Fruit fly (Drosophila melanogaster) whole organism, larva: ENCODE data around the gene NP15.6.
A peak's percentile ranks its signal among the peaks of the same experiment; 100 is the strongest.

ENCODE experiments used
- noc ChIP-seq: fragments of 200-800 bp; sonication (Bioruptor generic); optimal IDR thresholded peaks from 3 replicates; lab custom pipeline; 2019; ENCODE audit warnings: missing biosample characterization, mild to moderate bottlenecking, missing genetic modification characterization, moderate library complexity

NP15.6 gene

DNA sequence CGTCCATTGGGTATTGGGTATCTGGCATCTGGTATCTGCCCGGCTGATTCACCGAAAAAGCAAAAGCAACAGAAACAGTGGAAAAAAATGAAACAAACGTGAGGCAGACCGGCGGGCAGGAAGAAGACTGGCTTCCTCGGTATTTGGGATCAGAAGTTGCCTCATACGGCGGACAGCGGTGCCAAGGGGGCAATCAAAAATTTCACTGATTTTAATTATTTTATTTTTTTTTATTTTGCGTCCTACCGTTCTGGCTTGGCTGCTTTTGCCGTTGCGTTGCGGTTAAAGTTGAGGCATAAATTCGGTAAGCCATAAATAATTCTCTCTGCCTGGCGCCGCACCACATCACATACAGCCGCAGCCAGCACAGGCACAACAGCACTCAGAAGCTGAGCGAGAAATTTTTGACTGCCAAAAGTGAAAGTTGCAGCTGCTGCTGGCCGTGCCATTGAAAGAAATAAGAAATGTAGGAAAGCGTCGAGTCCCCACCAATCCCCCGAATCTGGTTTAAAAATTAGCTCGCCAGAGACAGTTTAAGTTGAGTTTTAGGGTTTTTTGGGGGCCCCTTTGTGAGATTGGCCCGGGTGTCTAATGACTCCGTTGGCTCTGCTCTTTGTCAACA is 9.5 kb downstream of the NP15.6 start:
- no peak for TF ChIP-seq noc (tag; lab: Kevin White, UChicago)

DNA sequence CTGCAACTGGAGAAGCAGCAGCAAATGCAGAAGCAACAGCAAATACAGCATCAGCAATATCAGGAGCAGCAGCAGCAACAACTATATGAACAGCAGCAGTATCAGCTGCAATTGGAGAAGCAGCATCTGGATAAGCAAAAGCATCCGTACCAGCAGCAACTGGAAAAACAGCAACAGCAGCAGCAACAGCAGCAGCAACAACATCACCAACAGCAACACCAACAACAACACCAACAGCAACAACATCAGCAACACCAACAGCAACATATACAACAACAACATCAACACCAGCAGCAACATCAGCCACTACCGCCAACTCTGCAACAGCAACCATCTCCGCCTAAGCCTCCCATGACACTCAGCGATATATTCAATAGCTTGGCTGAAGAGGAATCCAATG is 13.5 kb downstream of the NP15.6 start:
- no peak for TF ChIP-seq noc (tag; lab: Kevin White, UChicago)

dm6 chr3R:19044638-19045037 is 17.5 kb downstream of the NP15.6 start:
- no peak for TF ChIP-seq noc (tag; lab: Kevin White, UChicago)

DNA sequence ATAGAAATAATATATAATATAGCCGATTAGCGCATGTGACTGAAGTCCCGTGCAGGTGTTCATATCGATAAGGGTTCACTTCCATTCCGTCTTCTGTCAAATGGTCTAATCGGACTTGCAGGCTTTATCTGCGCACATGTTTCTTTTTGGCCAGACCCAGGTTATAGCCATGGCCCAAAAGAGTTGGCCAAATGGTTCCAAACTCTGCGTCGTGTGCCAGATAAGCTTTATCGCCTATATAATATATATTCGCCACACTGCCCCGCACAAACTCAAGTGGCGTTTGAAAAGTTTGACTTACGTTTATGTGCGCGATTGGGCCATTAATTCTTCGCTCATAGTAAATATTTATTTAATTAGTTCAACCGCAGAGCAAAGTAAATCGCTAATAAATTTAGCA is 24.1 kb downstream of the NP15.6 start:
- peak; percentile 48 for TF ChIP-seq noc (tag; lab: Kevin White, UChicago)

dm6 chr3R:19052475-19052874 is 25.3 kb downstream of the NP15.6 start:
- TF ChIP-seq noc (tag; lab: Kevin White, UChicago): no peak

DNA sequence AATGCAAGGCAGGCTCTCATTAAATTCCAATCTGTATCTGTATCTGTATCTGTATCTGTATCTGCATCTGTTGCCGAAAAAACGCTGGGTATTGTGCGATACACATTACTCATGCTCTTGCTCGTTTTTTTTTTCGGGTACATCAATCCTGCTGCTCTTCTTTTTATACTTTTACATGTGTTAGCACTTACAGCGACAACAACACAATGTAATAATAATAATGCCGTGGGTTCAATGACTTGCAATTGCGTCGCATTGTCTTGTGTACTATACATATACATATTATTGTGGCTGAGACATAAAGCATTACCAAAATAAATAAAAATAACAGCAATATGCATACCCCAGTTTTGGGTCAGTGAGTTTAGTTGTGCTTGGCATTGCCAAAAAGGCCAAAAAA is 27.7 kb downstream of the NP15.6 start:
- TF ChIP-seq noc (tag; lab: Kevin White, UChicago): no peak

DNA sequence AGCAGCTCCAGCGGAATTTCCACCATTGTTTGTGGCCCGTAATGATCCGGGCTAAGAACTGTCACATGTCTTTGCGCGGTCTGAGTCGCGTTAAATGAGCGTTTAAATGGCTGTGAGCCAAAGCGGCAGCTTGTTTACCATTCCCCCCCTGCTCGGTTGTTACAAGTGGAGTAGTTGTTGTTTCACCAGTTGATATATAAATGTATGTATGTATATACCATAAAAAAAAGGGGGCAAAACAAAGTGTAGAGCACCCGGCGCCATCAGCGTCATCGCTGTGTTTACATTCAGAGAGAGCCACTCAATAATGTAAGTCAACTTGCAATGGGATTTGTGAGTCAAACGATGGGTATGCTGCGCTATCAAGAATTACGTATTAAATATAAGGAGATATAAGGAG is 29.7 kb downstream of the NP15.6 start:
- TF ChIP-seq noc (tag; lab: Kevin White, UChicago): no peak

DNA sequence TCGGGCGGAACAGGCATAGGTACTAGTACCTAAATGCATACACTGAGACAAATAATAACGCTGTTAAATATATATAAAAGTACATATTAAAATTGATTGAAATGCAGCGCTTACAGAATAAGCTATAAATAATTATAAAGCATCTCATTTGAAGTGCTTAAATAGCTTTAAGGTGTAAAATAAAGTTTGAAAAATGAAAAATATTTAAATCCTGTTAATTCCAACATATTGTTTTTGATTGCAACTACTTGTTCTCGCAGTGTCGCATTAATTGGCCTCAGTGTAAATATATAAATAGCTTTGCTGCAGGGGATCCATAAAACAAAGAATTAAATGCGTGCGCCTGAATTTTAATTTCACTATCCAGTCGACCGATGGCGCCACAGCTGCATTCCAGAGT is 31.2 kb downstream of the NP15.6 start:
- TF ChIP-seq noc (tag; lab: Kevin White, UChicago): no peak

dm6 chr3R:19059285-19059684 is 32.1 kb downstream of the NP15.6 start:
- no peak for TF ChIP-seq noc (tag; lab: Kevin White, UChicago)

- peak; percentile 29 for TF ChIP-seq noc (tag; lab: Kevin White, UChicago)
Observed at dm6 chr3R:19060173-19060572, 33.0 kb downstream of the NP15.6 start.

dm6 chr3R:19062549-19062948 is 35.4 kb downstream of the NP15.6 start:
- TF ChIP-seq noc (tag; lab: Kevin White, UChicago): peak; percentile 32

DNA sequence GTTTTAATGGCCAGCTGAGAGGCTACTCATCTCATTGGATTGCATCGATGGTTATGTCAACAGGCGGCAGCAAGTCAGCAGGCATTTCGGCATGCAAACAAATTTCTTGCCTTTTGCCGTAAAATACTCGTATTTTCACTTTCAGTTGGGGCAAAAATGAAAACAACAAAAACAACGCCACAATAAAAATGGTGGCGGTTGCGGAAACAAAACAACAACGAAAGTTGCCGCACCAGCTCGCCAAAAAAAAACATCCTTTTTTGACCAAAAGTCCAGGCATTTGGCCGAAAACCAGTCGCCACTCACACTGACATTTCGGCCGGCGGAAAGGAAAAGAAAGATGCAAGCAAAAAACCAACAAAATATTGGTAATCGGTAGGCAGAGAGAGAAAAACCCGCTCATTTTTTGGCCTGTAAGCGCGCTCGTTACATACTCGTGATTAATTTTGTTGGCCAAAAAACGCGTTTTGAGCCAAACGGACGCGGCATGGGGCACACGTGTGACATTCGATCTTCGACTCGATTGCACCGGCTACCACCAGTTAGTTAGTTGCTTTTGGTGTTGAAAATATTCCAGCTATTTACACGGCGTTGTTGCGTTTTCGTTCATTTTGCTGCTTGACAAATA is 37.0 kb downstream of the NP15.6 start:
- no peak for TF ChIP-seq noc (tag; lab: Kevin White, UChicago)

DNA sequence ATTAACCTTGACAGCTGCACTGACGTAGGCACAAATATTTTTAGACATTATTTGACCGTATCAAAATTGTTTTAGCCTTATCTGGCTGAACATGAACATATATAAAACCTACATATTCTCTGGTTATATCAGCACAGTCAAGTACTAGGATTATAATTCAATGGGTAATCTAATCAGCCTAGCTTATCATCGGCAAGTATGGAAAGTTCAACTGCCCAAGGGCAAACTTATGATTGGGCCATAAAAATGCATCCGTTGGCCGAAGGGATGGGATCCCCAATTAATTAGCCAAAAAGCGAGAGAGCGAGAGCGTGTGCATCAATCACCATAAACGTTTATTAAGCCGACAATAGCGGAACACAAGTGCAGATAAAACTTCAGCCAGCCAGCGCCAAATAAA is 38.3 kb downstream of the NP15.6 start:
- no peak for TF ChIP-seq noc (tag; lab: Kevin White, UChicago)

DNA sequence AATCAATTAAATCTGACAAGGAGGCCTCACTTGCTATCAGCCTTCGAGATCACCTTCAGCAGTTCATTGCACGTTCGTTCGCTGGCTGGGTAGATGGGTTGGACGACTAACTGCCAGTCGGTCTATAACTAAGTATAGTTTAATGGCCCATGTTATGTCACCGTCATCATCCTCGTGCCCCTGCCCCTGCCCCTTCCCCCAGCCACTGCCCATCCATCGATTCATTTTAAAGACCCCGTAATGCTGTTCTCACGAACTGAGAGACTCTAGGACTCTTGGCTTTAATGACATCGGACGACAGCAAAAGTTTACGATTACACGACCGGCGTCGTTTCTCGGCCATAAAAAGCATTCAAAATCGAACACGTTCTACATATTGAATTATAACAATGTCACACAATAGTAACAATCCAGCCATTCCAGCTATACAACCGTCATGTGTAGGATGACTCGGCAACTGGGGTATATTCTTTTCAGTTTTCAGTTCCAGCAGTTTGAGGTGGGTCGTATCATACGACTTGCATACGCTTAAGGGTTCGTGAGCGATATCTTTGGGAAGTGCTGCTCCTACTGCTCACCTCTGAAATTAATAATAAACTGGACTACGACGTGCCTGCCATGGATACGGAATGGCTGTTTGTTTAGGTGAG is 39.9 kb downstream of the NP15.6 start:
- no peak for TF ChIP-seq noc (tag; lab: Kevin White, UChicago)

- no peak for TF ChIP-seq noc (tag; lab: Kevin White, UChicago)
Observed at dm6 chr3R:19067876-19068406, 40.8 kb downstream of the NP15.6 start.

DNA sequence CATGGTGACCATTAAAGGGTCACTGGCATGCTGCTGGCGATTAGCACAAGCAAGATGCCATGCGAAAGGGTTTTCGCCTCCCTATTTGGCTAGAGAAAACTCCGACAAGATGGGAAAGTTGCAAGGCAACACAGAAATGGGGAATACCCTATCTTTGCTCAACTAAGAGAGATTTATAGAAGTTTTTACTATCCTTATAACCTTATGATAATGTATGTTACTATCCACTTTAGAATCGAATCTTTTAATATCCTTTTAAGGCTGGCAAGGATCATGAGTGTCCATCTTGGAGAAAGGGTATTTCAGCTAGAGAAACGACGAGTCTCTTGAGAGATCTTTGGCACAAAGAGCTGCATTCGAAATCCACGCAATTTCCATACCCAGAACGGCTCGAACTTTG is 42.6 kb downstream of the NP15.6 start:
- no peak for TF ChIP-seq noc (tag; lab: Kevin White, UChicago)
